Fruit fly (Drosophila melanogaster) whole organism, embryonic: ENCODE data around the gene Tmep.
A peak's percentile ranks its signal among the peaks of the same experiment; 100 is the strongest.

Experiments used
- BEAF-32 ChIP-seq: fragments of 200-800 bp; sonication (Bioruptor generic); optimal IDR thresholded peaks from 3 replicates; lab custom pipeline; 2017; ENCODE audit warnings: missing biosample characterization, missing genetic modification characterization, mild to moderate bottlenecking, moderate library complexity, missing genetic modification reagents
- Bgb ChIP-seq: fragments of 200-800 bp; sonication (Bioruptor generic); IDR thresholded peaks from 2 replicates; pipeline ENCODE4 v1.3.6; 2022; ENCODE audit warnings: missing biosample characterization, missing genetic modification characterization; ENCODE audit not compliant: partially characterized antibody
- CG10565 ChIP-seq: fragments of 200-800 bp; sonication (Bioruptor generic); optimal IDR thresholded peaks from 3 replicates; lab custom pipeline; 2016; ENCODE audit warnings: missing biosample characterization, mild to moderate bottlenecking, missing genetic modification characterization
- CG12391 ChIP-seq: fragments of 200-800 bp; sonication (Bioruptor generic); optimal IDR thresholded peaks from 3 replicates; lab custom pipeline; 2018; ENCODE audit warnings: missing biosample characterization, mild to moderate bottlenecking, missing genetic modification characterization, moderate library complexity
- CG12659 ChIP-seq: fragments of 200-800 bp; sonication (Bioruptor generic); optimal IDR thresholded peaks from 3 replicates; lab custom pipeline; 2017; ENCODE audit warnings: mild to moderate bottlenecking, missing biosample characterization, missing genetic modification reagents, missing genetic modification characterization
- CG13624 ChIP-seq: fragments of 200-800 bp; sonication (Bioruptor generic); optimal IDR thresholded peaks from 2 replicates; lab custom pipeline; 2016; ENCODE audit warnings: missing biosample characterization, missing genetic modification characterization
- CG14710 ChIP-seq: fragments of 200-800 bp; sonication (Bioruptor generic); optimal IDR thresholded peaks from 3 replicates; lab custom pipeline; 2019; ENCODE audit warnings: missing biosample characterization, mild to moderate bottlenecking, missing genetic modification characterization, moderate library complexity
- CG1529 ChIP-seq: fragments of 200-800 bp; sonication (Bioruptor generic); optimal IDR thresholded peaks from 3 replicates; lab custom pipeline; 2018; ENCODE audit warnings: missing biosample characterization, missing genetic modification characterization
- CG2875 ChIP-seq: fragments of 200-800 bp; sonication (Bioruptor generic); optimal IDR thresholded peaks from 2 replicates; lab custom pipeline; 2017; ENCODE audit warnings: missing biosample characterization, mild to moderate bottlenecking, missing genetic modification characterization, missing genetic modification reagents
- CG3407 ChIP-seq: fragments of 200-800 bp; sonication (Bioruptor generic); optimal IDR thresholded peaks from 2 replicates; lab custom pipeline; 2018; ENCODE audit warnings: missing biosample characterization, mild to moderate bottlenecking, missing genetic modification characterization
- CG4707 ChIP-seq: fragments of 200-800 bp; sonication (Bioruptor generic); optimal IDR thresholded peaks from 2 replicates; lab custom pipeline; 2018; ENCODE audit warnings: missing biosample characterization, mild to moderate bottlenecking, missing genetic modification characterization, moderate library complexity
- CG4854 ChIP-seq: fragments of 200-800 bp; sonication (Bioruptor generic); optimal IDR thresholded peaks from 2 replicates; lab custom pipeline; 2016; ENCODE audit warnings: missing biosample characterization, missing genetic modification characterization, inconsistent platforms
- CG6683 ChIP-seq: fragments of 200-800 bp; sonication (Bioruptor generic); optimal IDR thresholded peaks from 2 replicates; lab custom pipeline; 2017; ENCODE audit warnings: missing biosample characterization, mild to moderate bottlenecking, missing genetic modification characterization, missing genetic modification reagents
- CG6791 ChIP-seq: fragments of 200-800 bp; sonication (Bioruptor generic); IDR thresholded peaks from 3 replicates; pipeline ENCODE4 v1.3.6; 2022; ENCODE audit warnings: missing biosample characterization, missing genetic modification characterization; ENCODE audit not compliant: partially characterized antibody
- CG8281 ChIP-seq: fragments of 200-800 bp; sonication (Bioruptor generic); optimal IDR thresholded peaks from 2 replicates; lab custom pipeline; 2018; ENCODE audit warnings: missing biosample characterization, mild to moderate bottlenecking, missing genetic modification characterization, moderate library complexity
- CG8359 ChIP-seq: fragments of 200-800 bp; sonication (Bioruptor generic); optimal IDR thresholded peaks from 2 replicates; lab custom pipeline; 2017; ENCODE audit warnings: missing biosample characterization, mild to moderate bottlenecking, missing genetic modification characterization, borderline replicate concordance
- CG8478 ChIP-seq: fragments of >200 bp; optimal IDR thresholded peaks from 2 replicates; lab custom pipeline; 2018
- CG9727 ChIP-seq: fragments of 200-800 bp; sonication (Bioruptor generic); optimal IDR thresholded peaks from 3 replicates; lab custom pipeline; 2017; ENCODE audit warnings: missing biosample characterization, mild to moderate bottlenecking, missing genetic modification characterization
- CG9797 ChIP-seq: fragments of 200-800 bp; sonication (Bioruptor generic); optimal IDR thresholded peaks from 3 replicates; lab custom pipeline; 2018; ENCODE audit warnings: missing biosample characterization, mild to moderate bottlenecking, missing genetic modification characterization
- CrebB ChIP-seq: fragments of 200-800 bp; sonication (Bioruptor generic); optimal IDR thresholded peaks from 3 replicates; lab custom pipeline; 2018; ENCODE audit warnings: missing biosample characterization, mild to moderate bottlenecking, missing genetic modification characterization
- Doc3 ChIP-seq: fragments of 200-800 bp; sonication (Bioruptor generic); IDR thresholded peaks from 3 replicates; pipeline ENCODE4 v1.3.6; 2022; ENCODE audit warnings: missing biosample characterization, missing genetic modification characterization; ENCODE audit not compliant: partially characterized antibody
- Fer3 ChIP-seq: fragments of 200-800 bp; sonication (Bioruptor generic); optimal IDR thresholded peaks from 2 replicates; lab custom pipeline; 2018; ENCODE audit warnings: missing biosample characterization, mild to moderate bottlenecking, missing genetic modification characterization, moderate library complexity
- Hey ChIP-seq: fragments of 200-800 bp; sonication (Bioruptor generic); optimal IDR thresholded peaks from 3 replicates; lab custom pipeline; 2018; ENCODE audit warnings: missing biosample characterization, mild to moderate bottlenecking, missing genetic modification characterization
- Myb ChIP-seq: fragments of 200-800 bp; sonication (Bioruptor generic); optimal IDR thresholded peaks from 2 replicates; lab custom pipeline; 2016; ENCODE audit warnings: missing biosample characterization, missing genetic modification characterization
- Oli ChIP-seq: fragments of 200-800 bp; sonication (Bioruptor generic); optimal IDR thresholded peaks from 2 replicates; lab custom pipeline; 2018; ENCODE audit warnings: missing biosample characterization, mild to moderate bottlenecking, missing genetic modification characterization, moderate library complexity
- Sin3A ChIP-seq: fragments of >200 bp; optimal IDR thresholded peaks from 2 replicates; lab custom pipeline; 2018
- TFAM ChIP-seq: fragments of 200-800 bp; sonication (Bioruptor generic); optimal IDR thresholded peaks from 2 replicates; lab custom pipeline; 2017; ENCODE audit warnings: missing biosample characterization, missing genetic modification characterization, inconsistent platforms
- Trl ChIP-seq, 3 experiments: fragments of >200 bp in 2 of 3; fragments of 200-800 bp in 1 of 3; sonication (Bioruptor generic) in 1 of 3; optimal IDR thresholded peaks; 2 replicates in 1 of 3; 3 replicates in 2 of 3; lab custom pipeline; 2016 to 2017; ENCODE audit warnings: missing biosample characterization in 1 of 3, missing genetic modification characterization in 1 of 3
- abd-A ChIP-seq: fragments of 200-800 bp; sonication (Bioruptor generic); optimal IDR thresholded peaks from 3 replicates; lab custom pipeline; 2019; ENCODE audit warnings: missing biosample characterization, mild to moderate bottlenecking, missing genetic modification characterization, moderate library complexity
- az2 ChIP-seq: fragments of 200-800 bp; sonication (Bioruptor generic); optimal IDR thresholded peaks from 3 replicates; lab custom pipeline; 2016; ENCODE audit warnings: missing biosample characterization, missing genetic modification characterization
- bowl ChIP-seq: fragments of 200-800 bp; sonication (Bioruptor generic); IDR thresholded peaks from 2 replicates; pipeline ENCODE4 v1.3.6; 2022; ENCODE audit warnings: missing biosample characterization, missing genetic modification characterization
- caup ChIP-seq: fragments of 200-800 bp; sonication (Bioruptor generic); optimal IDR thresholded peaks from 3 replicates; lab custom pipeline; 2017; ENCODE audit warnings: missing biosample characterization, mild to moderate bottlenecking, missing genetic modification characterization, moderate library complexity; ENCODE audit not compliant: severe bottlenecking
- cg ChIP-seq: fragments of 200-800 bp; sonication (Bioruptor generic); optimal IDR thresholded peaks from 3 replicates; lab custom pipeline; 2019; ENCODE audit warnings: missing biosample characterization, mild to moderate bottlenecking, missing genetic modification characterization, moderate library complexity
- dmrt11E ChIP-seq: fragments of 200-800 bp; sonication (Bioruptor generic); optimal IDR thresholded peaks from 3 replicates; lab custom pipeline; 2018; ENCODE audit warnings: missing biosample characterization, mild to moderate bottlenecking, missing genetic modification characterization, moderate library complexity
- dysf ChIP-seq: fragments of 200-800 bp; sonication (Bioruptor generic); IDR thresholded peaks from 3 replicates; pipeline ENCODE4 v1.3.6; 2022; ENCODE audit warnings: missing biosample characterization, missing genetic modification characterization
- eyg ChIP-seq: fragments of 200-800 bp; sonication (Bioruptor generic); optimal IDR thresholded peaks from 3 replicates; lab custom pipeline; 2016; ENCODE audit warnings: missing biosample characterization, missing genetic modification characterization
- ftz-f1 ChIP-seq: fragments of 200-800 bp; sonication (Bioruptor generic); optimal IDR thresholded peaks from 2 replicates; lab custom pipeline; 2016; ENCODE audit warnings: missing biosample characterization, missing genetic modification characterization
- grau ChIP-seq: fragments of 200-800 bp; optimal IDR thresholded peaks from 3 replicates; lab custom pipeline; 2019; ENCODE audit warnings: missing biosample characterization, mild to moderate bottlenecking, missing genetic modification characterization, moderate library complexity
- klu ChIP-seq: fragments of 200-800 bp; sonication (Bioruptor generic); IDR thresholded peaks from 2 replicates; pipeline ENCODE4 v1.3.6; 2022; ENCODE audit warnings: missing biosample characterization, missing genetic modification characterization
- lola ChIP-seq, 3 experiments: fragments of >200 bp in 2 of 3; fragments of 200-800 bp in 1 of 3; sonication (Bioruptor generic) in 1 of 3; optimal IDR thresholded peaks; 2 replicates each; lab custom pipeline; 2017 to 2019; ENCODE audit warnings: missing biosample characterization in 3 of 3, missing genetic modification characterization in 3 of 3, mild to moderate bottlenecking in 1 of 3, moderate library complexity in 1 of 3
- mld ChIP-seq: fragments of 200-800 bp; sonication (Bioruptor generic); IDR thresholded peaks from 3 replicates; pipeline ENCODE4 v1.3.6; 2022; ENCODE audit warnings: missing biosample characterization, missing genetic modification characterization; ENCODE audit not compliant: partially characterized antibody
- peb ChIP-seq: fragments of 200-800 bp; sonication (Bioruptor generic); IDR thresholded peaks from 2 replicates; pipeline ENCODE4 v1.3.6; 2022; ENCODE audit warnings: missing biosample characterization, missing genetic modification characterization
- ro ChIP-seq: fragments of 200-800 bp; sonication (Bioruptor generic); IDR thresholded peaks from 2 replicates; pipeline ENCODE4 v1.3.6; 2022; ENCODE audit warnings: missing biosample characterization, missing genetic modification characterization
- sisA ChIP-seq: fragments of 200-800 bp; sonication (Bioruptor generic); IDR thresholded peaks from 2 replicates; pipeline ENCODE4 v1.3.6; 2022; ENCODE audit warnings: missing biosample characterization, missing genetic modification characterization
- tll ChIP-seq, 2 experiments: fragments of 200-800 bp in 1 of 2; fragments of >200 bp in 1 of 2; sonication (Bioruptor generic) in 1 of 2; optimal IDR thresholded peaks; 2 replicates each; lab custom pipeline; 2017 to 2019; ENCODE audit warnings: missing biosample characterization in 2 of 2, missing genetic modification characterization in 2 of 2, mild to moderate bottlenecking in 1 of 2, moderate library complexity in 1 of 2
- vnd ChIP-seq: fragments of 200-800 bp; sonication (Bioruptor generic); IDR thresholded peaks from 3 replicates; pipeline ENCODE4 v1.3.6; 2022; ENCODE audit warnings: missing biosample characterization, missing genetic modification characterization; ENCODE audit not compliant: partially characterized antibody
- zen2 ChIP-seq: fragments of 200-800 bp; sonication (Bioruptor generic); IDR thresholded peaks from 3 replicates; pipeline ENCODE4 v1.3.6; 2022; ENCODE audit warnings: missing biosample characterization, missing genetic modification characterization; ENCODE audit not compliant: partially characterized antibody
- zf30C ChIP-seq: fragments of 200-800 bp; sonication (Bioruptor generic); optimal IDR thresholded peaks from 3 replicates; lab custom pipeline; 2018; ENCODE audit warnings: missing biosample characterization, mild to moderate bottlenecking, missing genetic modification characterization

The Tmep gene

dm6 chr3L:1591692-1592371, 22.9 kb downstream of the Tmep start (continued):
- peak; percentile 26 for TF ChIP-seq CG4707
- no peak for TF ChIP-seq lola (GFP tag; optimal IDR thresholded peaks at IDR 0.05; lab: Kevin White, UChicago)
- TF ChIP-seq Myb (GFP tag; lab: Kevin White, UChicago) = no peak
- no peak for TF ChIP-seq CG9797 (GFP tag; lab: Kevin White, UChicago)
- TF ChIP-seq sisA (GFP tag; lab: Robert Waterston, UW) = no peak
- TF ChIP-seq CG12391 = peak; percentile 28
- TF ChIP-seq CG8359 = peak; percentile 30
- peak; percentile 30 for TF ChIP-seq CG3407
- no peak for TF ChIP-seq bowl (GFP tag; lab: Robert Waterston, UW)
- no peak for TF ChIP-seq ro (GFP tag; lab: Robert Waterston, UW)
- TF ChIP-seq CG12659 = peak; percentile 80
- no peak for TF ChIP-seq tll (GFP tag; optimal IDR thresholded peaks at IDR 0.05; lab: Kevin White, UChicago)
- no peak for TF ChIP-seq CG6791 (GFP tag; lab: Robert Waterston, UW)
- no peak for TF ChIP-seq az2 (GFP tag; lab: Kevin White, UChicago)
- TF ChIP-seq klu (GFP tag; lab: Robert Waterston, UW) = no peak
- no peak for TF ChIP-seq BEAF-32 (GFP tag; lab: Kevin White, UChicago)
- TF ChIP-seq zf30C (GFP tag; lab: Kevin White, UChicago) = no peak
- no peak for TF ChIP-seq Sin3A (lab: Kevin White, UChicago)
- TF ChIP-seq eyg (GFP tag; lab: Kevin White, UChicago) = peak; percentile 78
- TF ChIP-seq dysf (GFP tag; lab: Robert Waterston, UW) = peak; percentile 43; the same call in 1 of the 3 replicates
- TF ChIP-seq CG8478 (lab: Kevin White, UChicago) = no peak
- TF ChIP-seq CG4854 (GFP tag; lab: Kevin White, UChicago) = no peak
- TF ChIP-seq TFAM (GFP tag; lab: Kevin White, UChicago) = no peak
- peak; percentile 6 for TF ChIP-seq CG1529 (GFP tag; lab: Kevin White, UChicago)
- TF ChIP-seq CG8281 (tag; lab: Kevin White, UChicago) = peak; percentile 46
- peak; percentile 77 for TF ChIP-seq Hey (tag; lab: Kevin White, UChicago)
- TF ChIP-seq zen2 = no peak
- no peak for TF ChIP-seq vnd
- no peak for TF ChIP-seq mld (GFP tag; lab: Robert Waterston, UW)
- TF ChIP-seq CG10565 (GFP tag; lab: Kevin White, UChicago) = no peak
- TF ChIP-seq Fer3 (tag; lab: Kevin White, UChicago) = peak; percentile 88
- no peak for TF ChIP-seq Doc3
- no peak for TF ChIP-seq Bgb (GFP tag; lab: Robert Waterston, UW)
- peak; percentile 53 for TF ChIP-seq grau
- TF ChIP-seq dmrt11E (tag; lab: Kevin White, UChicago) = no peak
- peak; percentile 95 for TF ChIP-seq caup
- peak; percentile 1 for TF ChIP-seq CG14710 (tag; lab: Kevin White, UChicago)
- TF ChIP-seq peb (GFP tag; lab: Robert Waterston, UW) = no peak
- TF ChIP-seq CG2875 (GFP tag; lab: Kevin White, UChicago) = peak; percentile 7
- TF ChIP-seq CG6683 (GFP tag; lab: Kevin White, UChicago) = peak; percentile 79
- TF ChIP-seq Trl (optimal IDR thresholded peaks at IDR 0.05; lab: Kevin White, UChicago) = no peak
- peak; percentile 73 for TF ChIP-seq Trl (GFP tag; optimal IDR thresholded peaks at IDR 0.05; lab: Kevin White, UChicago)
- peak; percentile 75 for TF ChIP-seq CG9727 (GFP tag; lab: Kevin White, UChicago)
- peak; percentile 3 for TF ChIP-seq Oli (tag; lab: Kevin White, UChicago)
- TF ChIP-seq ftz-f1 (GFP tag; lab: Kevin White, UChicago) = peak; percentile 32
- no peak for TF ChIP-seq abd-A
- peak; percentile 75 for TF ChIP-seq CrebB
- peak; percentile 71 for TF ChIP-seq CG13624
- TF ChIP-seq cg (GFP tag; lab: Kevin White, UChicago) = no peak
